Worm (Caenorhabditis elegans): ENCODE results near the gene K10C8.4.

DNA sequence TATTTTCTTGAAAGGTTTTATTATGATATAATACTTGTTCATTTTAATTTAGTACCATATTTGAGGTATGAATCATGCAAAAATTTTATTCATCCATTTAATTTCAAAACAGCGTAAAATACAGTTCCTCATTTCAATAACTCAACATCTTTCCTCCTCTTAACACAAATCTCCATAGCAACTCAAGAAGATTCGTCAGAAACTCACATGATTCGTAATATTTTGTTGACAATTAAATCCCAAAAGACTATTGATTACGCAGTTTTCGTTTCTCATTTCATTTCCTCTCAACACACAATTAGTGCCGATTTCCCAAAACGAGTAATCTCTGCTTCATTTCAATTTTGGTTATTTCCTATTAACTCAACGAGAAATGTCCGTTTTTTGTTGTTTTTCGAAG lies 12.2 kb downstream of the K10C8.4 start, which contains the start of gene R11D1.2:
- TF ChIP-seq ama-1 (optimal IDR thresholded peaks at IDR 0.05) (no peak), ama-1 (GFP tag; optimal IDR thresholded peaks at IDR 0.05) (no peak), pha-4 (tag; optimal IDR thresholded peaks at IDR 0.05) (no peak), F10E7.11 (tag; optimal IDR thresholded peaks at IDR 0.05) (no peak), F55B11.4 (tag; optimal IDR thresholded peaks at IDR 0.05; ENCODE audit: borderline replicate concordance, insufficient read depth) (no peak)
